Worm (Caenorhabditis elegans) whole organism, L4 larva: Measurements from ENCODE around the gene Y75B8A.10.

Experiments used
- D1046.2 ChIP-seq: fragments of 200-800 bp; sonication (Bioruptor generic); IDR thresholded peaks from 2 replicates; pipeline ENCODE4 v1.3.6; 2022; ENCODE audit warnings: missing genetic modification characterization, missing compliant biosample characterization
- F26F4.8 ChIP-seq: fragments of 200-800 bp; sonication (Bioruptor generic); conservative IDR thresholded peaks from 2 replicates; pipeline ENCODE4 v1.3.6; 2022; ENCODE audit warnings: missing genetic modification characterization, missing compliant biosample characterization
- F49E8.2 ChIP-seq: sonication (generic microtip); optimal IDR thresholded peaks from 2 replicates; lab custom pipeline; 2016; ENCODE audit warnings: missing compliant biosample characterization, mild to moderate bottlenecking, missing genetic modification characterization, borderline replicate concordance
- T20F7.1 ChIP-seq: fragments of 200-800 bp; sonication (Bioruptor generic); optimal IDR thresholded peaks from 2 replicates; lab custom pipeline; 2018; ENCODE audit warnings: mild to moderate bottlenecking, missing genetic modification characterization, missing compliant biosample characterization
- Y5F2A.4 ChIP-seq: fragments of 200-800 bp; sonication (Bioruptor generic); optimal IDR thresholded peaks from 2 replicates; lab custom pipeline; 2018; ENCODE audit warnings: mild to moderate bottlenecking, missing genetic modification characterization, missing compliant biosample characterization
- aha-1 ChIP-seq: fragments of 150-350 bp; peaks from one replicate; lab custom pipeline; 2014; ENCODE audit warnings: missing biosample characterization, missing genetic modification characterization
- ceh-20 ChIP-seq: fragments of 200-800 bp; sonication (Bioruptor generic); IDR thresholded peaks from 2 replicates; pipeline ENCODE4 v1.3.6; 2022; ENCODE audit warnings: missing genetic modification reagents, missing genetic modification characterization, missing compliant biosample characterization
- ceh-28 ChIP-seq: fragments of 150-350 bp; optimal IDR thresholded peaks from 2 replicates; lab custom pipeline; 2014; ENCODE audit warnings: missing biosample characterization, missing genetic modification reagents, missing genetic modification characterization
- ceh-32 ChIP-seq: sonication (generic microtip); optimal IDR thresholded peaks from 2 replicates; lab custom pipeline; 2016; ENCODE audit warnings: mild to moderate bottlenecking, missing genetic modification characterization, missing compliant biosample characterization; ENCODE audit not compliant: poor library complexity
- ceh-44 ChIP-seq: fragments of 200-800 bp; sonication (Bioruptor generic); IDR thresholded peaks from 2 replicates; pipeline ENCODE4 v1.3.6; 2022; ENCODE audit warnings: missing genetic modification reagents, missing genetic modification characterization, missing compliant biosample characterization
- ceh-82 ChIP-seq: sonication (generic microtip); optimal IDR thresholded peaks from 2 replicates; lab custom pipeline; 2017; ENCODE audit warnings: missing biosample characterization, missing genetic modification characterization
- dmd-6 ChIP-seq: fragments of 200-800 bp; sonication (Bioruptor generic); IDR thresholded peaks from 2 replicates; pipeline ENCODE4 v1.3.6; 2022; ENCODE audit warnings: missing genetic modification reagents, missing genetic modification characterization, missing compliant biosample characterization
- dpl-1 ChIP-seq: fragments of 150-350 bp; optimal IDR thresholded peaks from 2 replicates; lab custom pipeline; 2014; ENCODE audit warnings: missing biosample characterization, missing genetic modification reagents, missing genetic modification characterization
- dve-1 ChIP-seq: sonication (generic microtip); optimal IDR thresholded peaks from 2 replicates; lab custom pipeline; 2017; ENCODE audit warnings: antibody characterized with exemption, mild to moderate bottlenecking, missing genetic modification characterization, missing compliant biosample characterization; ENCODE audit not compliant: insufficient read depth
- fos-1 ChIP-seq: fragments of 150-350 bp; optimal IDR thresholded peaks from 2 replicates; lab custom pipeline; 2014; ENCODE audit warnings: missing biosample characterization, missing genetic modification characterization
- gei-8 ChIP-seq: fragments of 200-800 bp; sonication (Bioruptor generic); optimal IDR thresholded peaks from 2 replicates; lab custom pipeline; 2018; ENCODE audit warnings: mild to moderate bottlenecking, missing genetic modification characterization, missing compliant biosample characterization
- hif-1 ChIP-seq, 2 experiments: sonication (generic microtip); optimal IDR thresholded peaks; 2 replicates each; lab custom pipeline; 2016 to 2017; ENCODE audit warnings: missing compliant biosample characterization in 2 of 2, missing genetic modification characterization in 2 of 2, missing genetic modification reagents in 2 of 2, missing genotype in 2 of 2, mild to moderate bottlenecking in 1 of 2
- hmg-1.1 ChIP-seq: fragments of 200-800 bp; sonication (Bioruptor generic); IDR thresholded peaks from 2 replicates; pipeline ENCODE4 v1.3.6; 2022; ENCODE audit warnings: missing genetic modification reagents, missing genetic modification characterization, missing compliant biosample characterization
- lim-7 ChIP-seq: fragments of 200-800 bp; sonication (Bioruptor generic); IDR thresholded peaks from 2 replicates; pipeline ENCODE4 v1.3.6; 2022; ENCODE audit warnings: missing genetic modification characterization, missing compliant biosample characterization
- lin-29 ChIP-seq: fragments of 200-800 bp; sonication (Bioruptor generic); IDR thresholded peaks from 2 replicates; pipeline ENCODE4 v1.3.6; 2022; ENCODE audit warnings: missing genetic modification reagents, missing genetic modification characterization, missing compliant biosample characterization
- lin-38 ChIP-seq: fragments of 200-800 bp; sonication (Bioruptor generic); IDR thresholded peaks from 2 replicates; pipeline ENCODE4 v1.3.6; 2022; ENCODE audit warnings: missing genetic modification reagents, missing genetic modification characterization, missing compliant biosample characterization
- lin-39 ChIP-seq: fragments of 150-350 bp; optimal IDR thresholded peaks from 2 replicates; lab custom pipeline; 2014; ENCODE audit warnings: missing biosample characterization, missing genetic modification reagents, missing genetic modification characterization
- lsy-2 ChIP-seq, 2 experiments: fragments of 150-350 bp in 1 of 2; sonication (generic microtip) in 1 of 2; optimal IDR thresholded peaks; 2 replicates each; lab custom pipeline; 2014 to 2017; ENCODE audit warnings: missing biosample characterization in 2 of 2, missing genetic modification characterization in 2 of 2
- mdt-29 ChIP-seq: fragments of 200-800 bp; sonication (Bioruptor generic); IDR thresholded peaks from 2 replicates; pipeline ENCODE4 v1.3.6; 2022; ENCODE audit warnings: missing genetic modification reagents, missing genetic modification characterization, missing compliant biosample characterization
- mep-1 ChIP-seq: fragments of 150-350 bp; sonication (generic microtip); optimal IDR thresholded peaks from 3 replicates; lab custom pipeline; 2014; ENCODE audit warnings: missing biosample characterization, missing genetic modification characterization
- mes-2 ChIP-seq: sonication (generic microtip); optimal IDR thresholded peaks from 2 replicates; lab custom pipeline; 2016; ENCODE audit warnings: missing genotype, mild to moderate bottlenecking, missing genetic modification characterization, missing compliant biosample characterization; ENCODE audit not compliant: poor library complexity, severe bottlenecking
- mxl-2 ChIP-seq: fragments of 200-800 bp; sonication (Bioruptor generic); conservative IDR thresholded peaks from 2 replicates; pipeline ENCODE4 v1.3.6; 2022; ENCODE audit warnings: missing genetic modification reagents, missing genetic modification characterization, missing compliant biosample characterization
- nhr-102 ChIP-seq: sonication (generic microtip); optimal IDR thresholded peaks from 2 replicates; lab custom pipeline; 2016; ENCODE audit warnings: mild to moderate bottlenecking, missing genetic modification characterization, moderate library complexity, missing compliant biosample characterization
- nhr-11 ChIP-seq: fragments of 150-350 bp; optimal IDR thresholded peaks from 2 replicates; lab custom pipeline; 2014; ENCODE audit warnings: missing biosample characterization, missing genetic modification characterization
- nhr-111 ChIP-seq: fragments of 200-800 bp; sonication (Bioruptor generic); optimal IDR thresholded peaks from 2 replicates; lab custom pipeline; 2018; ENCODE audit warnings: mild to moderate bottlenecking, missing genetic modification characterization, missing compliant biosample characterization
- nhr-237 ChIP-seq: sonication (generic microtip); optimal IDR thresholded peaks from 2 replicates; lab custom pipeline; 2017; ENCODE audit warnings: missing biosample characterization, missing genetic modification characterization
- nhr-25 ChIP-seq: sonication (generic microtip); optimal IDR thresholded peaks from 2 replicates; lab custom pipeline; 2017; ENCODE audit warnings: missing genetic modification characterization, mild to moderate bottlenecking, missing compliant biosample characterization, antibody characterized with exemption, moderate library complexity, borderline replicate concordance; ENCODE audit not compliant: insufficient read depth
- nhr-41 ChIP-seq: fragments of 200-800 bp; sonication (Bioruptor generic); IDR thresholded peaks from 2 replicates; pipeline ENCODE4 v1.3.6; 2022; ENCODE audit warnings: missing genetic modification reagents, missing genetic modification characterization, missing compliant biosample characterization
- nhr-48 ChIP-seq: sonication (generic microtip); optimal IDR thresholded peaks from 2 replicates; lab custom pipeline; 2016; ENCODE audit warnings: mild to moderate bottlenecking, missing genetic modification characterization, missing compliant biosample characterization
- nhr-77 ChIP-seq: fragments of 150-350 bp; optimal IDR thresholded peaks from 2 replicates; lab custom pipeline; 2014; ENCODE audit warnings: missing biosample characterization, missing genetic modification characterization
- pha-4 ChIP-seq, 2 experiments: fragments of 150-350 bp in 1 of 2; fragments of 200-800 bp in 1 of 2; sonication (Bioruptor generic) in 1 of 2; IDR thresholded peaks in 1 of 2; optimal IDR thresholded peaks in 1 of 2; 2 replicates each; pipeline versions ENCODE4 v1.3.6 to Lab custom; 2014 to 2022; ENCODE audit warnings: missing genetic modification characterization in 2 of 2, missing genetic modification reagents in 2 of 2, missing biosample characterization in 1 of 2, missing compliant biosample characterization in 1 of 2
- set-16 ChIP-seq: fragments of 200-800 bp; sonication (Bioruptor generic); IDR thresholded peaks from 2 replicates; pipeline ENCODE4 v1.3.6; 2022; ENCODE audit warnings: missing genetic modification reagents, missing genetic modification characterization, missing compliant biosample characterization
- snpc-1.2 ChIP-seq: fragments of 200-800 bp; sonication (Bioruptor generic); IDR thresholded peaks from 2 replicates; pipeline ENCODE4 v1.3.6; 2022; ENCODE audit warnings: missing genetic modification reagents, missing genetic modification characterization, missing compliant biosample characterization
- spr-1 ChIP-seq: sonication (generic microtip); optimal IDR thresholded peaks from 2 replicates; lab custom pipeline; 2016; ENCODE audit warnings: mild to moderate bottlenecking, missing genetic modification characterization, missing compliant biosample characterization
- unc-62 ChIP-seq, 3 experiments: fragments of 150-350 bp in 1 of 3; sonication (generic microtip); optimal IDR thresholded peaks in 2 of 3; peaks in 1 of 3; 1 replicate in 1 of 3; 2 replicates in 2 of 3; lab custom pipeline; 2014 to 2017; ENCODE audit warnings: missing biosample characterization in 3 of 3, missing genetic modification characterization in 3 of 3, missing genetic modification reagents in 3 of 3, missing genotype in 1 of 3
- zfp-3 ChIP-seq: fragments of 200-800 bp; sonication (Bioruptor generic); conservative IDR thresholded peaks from 2 replicates; pipeline ENCODE4 v1.3.6; 2022; ENCODE audit warnings: missing genetic modification reagents, missing genetic modification characterization, missing compliant biosample characterization
- zip-2 ChIP-seq: fragments of 150-350 bp; optimal IDR thresholded peaks from 2 replicates; lab custom pipeline; 2014; ENCODE audit warnings: missing biosample characterization, missing genetic modification characterization
- ztf-7 ChIP-seq: fragments of 150-350 bp; optimal IDR thresholded peaks from 2 replicates; lab custom pipeline; 2014; ENCODE audit warnings: missing biosample characterization, missing genetic modification characterization

Gene Y75B8A.10

DNA sequence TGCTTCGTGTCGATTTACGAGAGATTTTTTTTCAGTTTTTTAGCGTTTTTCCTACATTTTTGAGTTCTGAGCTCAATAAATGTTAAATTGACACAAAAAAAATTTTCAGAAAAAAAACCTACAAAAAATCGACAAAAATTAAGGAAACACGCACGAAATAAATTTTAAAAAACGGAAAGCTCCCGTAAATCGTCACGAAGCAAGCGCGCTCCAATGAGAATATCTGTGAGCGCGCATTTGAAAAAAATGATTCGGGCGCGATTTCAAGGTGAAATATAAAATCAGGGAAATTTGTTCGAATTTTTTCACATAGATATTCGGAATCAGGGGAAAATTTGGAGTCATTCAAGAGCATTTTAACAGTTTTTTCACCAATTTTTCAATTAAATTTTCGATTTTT is 40.4 kb upstream of the Y75B8A.10 start:
- no peak for TF ChIP-seq lin-29
- no peak for TF ChIP-seq T20F7.1 (GFP tag; lab: Kevin White, UChicago)
- no peak for TF ChIP-seq D1046.2 (GFP tag; lab: Robert Waterston, UW)
- peak; percentile 73 for TF ChIP-seq lin-38
- no peak for TF ChIP-seq mep-1
- no peak for TF ChIP-seq ceh-20 (GFP tag; lab: Robert Waterston, UW)
- no peak for TF ChIP-seq hmg-1.1 (GFP tag; lab: Robert Waterston, UW)
- TF ChIP-seq unc-62 (GFP tag; optimal IDR thresholded peaks at IDR 0.05 in 1 of 2; lab: Kevin White, UChicago): peak in 1 of 2 experiments; percentile 8
- no peak for TF ChIP-seq unc-62 (tag; optimal IDR thresholded peaks at IDR 0.05; lab: Kevin White, UChicago)
- no peak for TF ChIP-seq Y5F2A.4 (GFP tag; lab: Kevin White, UChicago)
- TF ChIP-seq lim-7: no peak
- TF ChIP-seq spr-1 (tag; lab: Kevin White, UChicago): no peak
- TF ChIP-seq nhr-102 (tag; lab: Kevin White, UChicago): no peak

DNA sequence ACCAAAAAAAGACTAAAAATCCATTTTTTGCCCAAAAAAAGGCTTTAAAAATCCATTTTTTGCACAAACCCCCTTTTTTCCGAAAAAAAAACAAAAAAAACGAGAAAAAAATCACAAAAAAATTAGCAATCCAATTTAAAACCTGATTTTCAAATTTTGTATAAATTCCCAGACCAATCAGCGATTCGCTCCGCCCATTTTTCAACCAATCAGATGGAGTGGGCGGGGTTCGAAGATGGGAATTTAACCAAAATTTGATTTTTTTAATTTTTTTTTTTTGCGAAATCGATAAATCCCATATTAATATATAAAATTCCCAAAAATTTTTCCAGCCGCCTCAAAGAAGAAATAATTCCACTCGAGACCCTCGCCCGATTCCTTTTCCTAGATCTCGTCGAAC is 38.6 kb upstream of the Y75B8A.10 start:
- TF ChIP-seq mdt-29 (GFP tag; lab: Robert Waterston, UW) (no peak), F26F4.8 (GFP tag; lab: Robert Waterston, UW) (no peak)
- TF ChIP-seq, all 104 proteins: peak for 0

DNA sequence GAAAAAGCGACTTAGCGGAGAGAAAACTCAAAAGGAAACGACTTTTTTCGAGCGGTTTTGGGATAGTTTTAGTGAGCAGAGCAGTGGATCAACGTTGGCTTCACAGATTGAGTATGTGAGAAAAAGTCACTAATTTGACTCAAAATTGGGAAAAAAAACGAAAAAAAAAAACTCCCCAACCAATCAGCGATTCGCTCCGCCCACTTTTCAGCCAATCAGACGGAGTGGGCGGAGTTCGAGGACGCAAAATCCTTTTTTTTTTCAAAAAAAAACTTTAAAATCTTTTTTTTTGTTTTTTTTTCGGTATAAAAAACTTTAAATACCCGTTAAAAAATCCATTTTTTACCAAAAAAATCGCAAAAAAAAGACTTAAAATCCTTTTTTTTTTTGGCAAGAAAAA is 38.0 kb upstream of the Y75B8A.10 start:
- TF ChIP-seq zip-2 (tag; lab: Kevin White, UChicago): no peak
- no peak for TF ChIP-seq ceh-44
- no peak for TF ChIP-seq ceh-32
- TF ChIP-seq hmg-1.1 (GFP tag; lab: Robert Waterston, UW): no peak
- TF ChIP-seq fos-1 (tag; lab: Kevin White, UChicago): no peak
- TF ChIP-seq ceh-82 (tag; lab: Kevin White, UChicago): no peak

DNA sequence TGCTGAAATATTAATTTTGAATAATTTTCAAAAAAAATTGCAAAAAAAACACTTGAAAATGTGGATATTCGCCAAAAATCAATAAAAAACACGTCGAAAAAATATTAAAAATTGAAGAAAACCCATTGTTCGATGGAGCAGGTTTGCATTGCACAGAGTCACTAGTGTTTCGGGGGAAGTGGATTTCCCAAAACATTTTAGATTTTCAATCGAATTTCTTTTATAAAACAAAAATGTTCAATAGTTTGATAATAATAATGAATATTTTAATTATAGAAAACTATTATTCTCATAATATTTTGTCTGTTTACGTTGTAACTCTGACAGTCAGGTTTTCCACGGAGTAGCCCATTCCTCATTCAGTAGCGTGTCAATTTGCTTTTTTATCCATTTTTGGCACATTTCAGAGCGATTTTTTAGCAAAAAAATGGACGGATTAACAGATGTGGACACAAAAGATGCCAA is 35.8 kb upstream of the Y75B8A.10 start, which contains the start of the genes gex-4 and gphr-1:
TSS of gene gex-4 (minus strand) at position 2 of the 465 bp plus-strand sequence.
TSS of gene gphr-1 (plus strand) at position 415 of the 465 bp plus-strand sequence.
- TF ChIP-seq snpc-1.2 (GFP tag; lab: Robert Waterston, UW): no peak
- TF ChIP-seq dpl-1 (GFP tag; lab: Kevin White, UChicago): peak; percentile 52
- no peak for TF ChIP-seq zip-2 (tag; lab: Kevin White, UChicago)
- TF ChIP-seq nhr-111: no peak
- peak; percentile 92 for TF ChIP-seq lin-38
- TF ChIP-seq mep-1: peak; percentile 51
- no peak for TF ChIP-seq pha-4 (GFP tag; IDR thresholded peaks at IDR 0.05; lab: Robert Waterston, UW)
- TF ChIP-seq pha-4 (tag; optimal IDR thresholded peaks at IDR 0.05; lab: Kevin White, UChicago): peak; percentile 16
- no peak for TF ChIP-seq set-16 (GFP tag; lab: Robert Waterston, UW)
- no peak for TF ChIP-seq nhr-237 (tag; lab: Kevin White, UChicago)
- peak; percentile 26 for TF ChIP-seq dve-1 (tag; lab: Kevin White, UChicago)
- TF ChIP-seq gei-8 (GFP tag; lab: Kevin White, UChicago): no peak
- TF ChIP-seq ztf-7 (tag; lab: Kevin White, UChicago): peak; percentile 5
- TF ChIP-seq lsy-2 (tag; optimal IDR thresholded peaks at IDR 0.05; lab: Kevin White, UChicago): peak in 1 of 2 experiments; percentile 68
- TF ChIP-seq aha-1 (tag; lab: Kevin White, UChicago): no peak
- peak; percentile 16 for TF ChIP-seq nhr-77
- peak in 1 of 2 experiments; percentile 59 for TF ChIP-seq hif-1 (tag; optimal IDR thresholded peaks at IDR 0.05; lab: Kevin White, UChicago)
- TF ChIP-seq mes-2 (tag; lab: Kevin White, UChicago): peak; percentile 77
- no peak for TF ChIP-seq nhr-48
- TF ChIP-seq zfp-3 (GFP tag; lab: Robert Waterston, UW): no peak
- TF ChIP-seq dmd-6 (GFP tag; lab: Robert Waterston, UW): no peak
- TF ChIP-seq nhr-25 (tag; lab: Kevin White, UChicago): no peak
- TF ChIP-seq nhr-41: no peak
- TF ChIP-seq nhr-11 (tag; lab: Kevin White, UChicago): no peak
- TF ChIP-seq F49E8.2 (tag; lab: Kevin White, UChicago): no peak
- no peak for TF ChIP-seq ceh-28 (tag; lab: Kevin White, UChicago)
- TF ChIP-seq lin-39: no peak
- no peak for TF ChIP-seq mxl-2 (GFP tag; lab: Robert Waterston, UW)
